Fruit fly (Drosophila melanogaster): Measurements from ENCODE around the gene CG4872.

CG4872 gene

dm6 chrX:16930465-16931286, 49.5 kb downstream of the CG4872 start (continued):
- TF ChIP-seq Stat92E (GFP tag; optimal IDR thresholded peaks at IDR 0.05) (no peak), Dad (GFP tag; optimal IDR thresholded peaks at IDR 0.05) (no peak), mld (GFP tag; IDR thresholded peaks at IDR 0.05; ENCODE audit: partially characterized antibody) (no peak), Pdp1 (GFP tag; optimal IDR thresholded peaks at IDR 0.05) (peak; percentile 25 to 30), pzg (GFP tag; optimal IDR thresholded peaks at IDR 0.05) (no peak), fd64A (GFP tag; optimal IDR thresholded peaks at IDR 0.05) (no peak), nmo (GFP tag; optimal IDR thresholded peaks at IDR 0.05) (peak; percentile 72), trem (tag; optimal IDR thresholded peaks at IDR 0.05) (peak; percentile 14), CG13287 (GFP tag; IDR thresholded peaks at IDR 0.05; ENCODE audit: partially characterized antibody) (no peak), stwl (tag; optimal IDR thresholded peaks at IDR 0.05) (no peak), CG10366 (GFP tag; IDR thresholded peaks at IDR 0.05) (peak; percentile 63), Bgb (GFP tag; IDR thresholded peaks at IDR 0.05; ENCODE audit: partially characterized antibody) (no peak; the same call in 1 of the 2 replicates), CG17361 (GFP tag; IDR thresholded peaks at IDR 0.05) (peak; percentile 72), emc (GFP tag; optimal IDR thresholded peaks at IDR 0.05) (no peak), cad (GFP tag; optimal IDR thresholded peaks at IDR 0.05) (no peak), fu2 (GFP tag; optimal IDR thresholded peaks at IDR 0.05) (no peak), Hr78 (GFP tag; optimal IDR thresholded peaks at IDR 0.05) (no peak), HLH3B (GFP tag; IDR thresholded peaks at IDR 0.05) (peak; percentile 84), phol (tag; optimal IDR thresholded peaks at IDR 0.05) (peak; percentile 76), nerfin-1 (tag; optimal IDR thresholded peaks at IDR 0.05) (peak; percentile 50), ken (GFP tag; IDR thresholded peaks at IDR 0.05) (no peak), CG4730 (GFP tag; IDR thresholded peaks at IDR 0.05) (peak; percentile 66), CG8388 (GFP tag; optimal IDR thresholded peaks at IDR 0.05) (peak; percentile 45), HmgD (GFP tag; optimal IDR thresholded peaks at IDR 0.05) (no peak), odd (GFP tag; optimal IDR thresholded peaks at IDR 0.05) (peak; percentile 39), twi (tag; optimal IDR thresholded peaks at IDR 0.05) (no peak), ind (GFP tag; optimal IDR thresholded peaks at IDR 0.05) (peak; percentile 58), slp2 (GFP tag; optimal IDR thresholded peaks at IDR 0.05) (no peak), CG18764 (GFP tag; optimal IDR thresholded peaks at IDR 0.05) (peak; percentile 46), klu (GFP tag; IDR thresholded peaks at IDR 0.05) (0 out of 2 replicates have a peak, but pooled peaks have one; percentile 18), CG15696 (tag; optimal IDR thresholded peaks at IDR 0.05) (peak; percentile 14), repo (GFP tag; optimal IDR thresholded peaks at IDR 0.05) (no peak), kay (GFP tag; optimal IDR thresholded peaks at IDR 0.05) (peak; percentile 20), BtbVII (GFP tag; optimal IDR thresholded peaks at IDR 0.05) (peak; percentile 42), Hr51 (GFP tag; optimal IDR thresholded peaks at IDR 0.05) (peak in 1 of 2 experiments; percentile 72), CG10959 (GFP tag; IDR thresholded peaks at IDR 0.05) (0 out of 2 replicates have a peak, but pooled peaks have one; percentile 27), Usf (GFP tag; optimal IDR thresholded peaks at IDR 0.05) (no peak), CG1647 (GFP tag; optimal IDR thresholded peaks at IDR 0.05) (no peak), kni (GFP tag; optimal IDR thresholded peaks at IDR 0.05) (no peak), CG1233 (GFP tag; optimal IDR thresholded peaks at IDR 0.05) (no peak), CG15514 (GFP tag; optimal IDR thresholded peaks at IDR 0.05) (peak; percentile 38), D19B (GFP tag; optimal IDR thresholded peaks at IDR 0.05) (peak; percentile 14), CG2120 (GFP tag; optimal IDR thresholded peaks at IDR 0.05) (peak; percentile 57), dan (GFP tag; IDR thresholded peaks at IDR 0.05) (no peak), dm (GFP tag; optimal IDR thresholded peaks at IDR 0.05) (no peak), bab2 (GFP tag; optimal IDR thresholded peaks at IDR 0.05) (peak; percentile 40), psq (GFP tag; optimal IDR thresholded peaks at IDR 0.05) (no peak), Dip3 (GFP tag; optimal IDR thresholded peaks at IDR 0.05) (no peak)
